Fruit fly (Drosophila melanogaster): ENCODE measurements around the gene poe.

Gene poe

dm6 chr2L:8091429-8091828, 20.0 kb upstream of the poe start:
- TF ChIP-seq Lpt (GFP tag; optimal IDR thresholded peaks at IDR 0.05) = no peak
- TF ChIP-seq CG3032 (tag; optimal IDR thresholded peaks at IDR 0.05) = no peak
- no peak for TF ChIP-seq esn (GFP tag; optimal IDR thresholded peaks at IDR 0.05)
- no peak for TF ChIP-seq Sox14 (GFP tag; optimal IDR thresholded peaks at IDR 0.05)
- TF ChIP-seq Ets96B (tag; optimal IDR thresholded peaks at IDR 0.05) = no peak
- no peak for TF ChIP-seq fd85E (GFP tag; optimal IDR thresholded peaks at IDR 0.05)
- no peak for TF ChIP-seq acj6 (GFP tag; optimal IDR thresholded peaks at IDR 0.05)
- TF ChIP-seq OdsH (GFP tag; optimal IDR thresholded peaks at IDR 0.05) = no peak
- TF ChIP-seq CG6163 (GFP tag; IDR thresholded peaks at IDR 0.05) = no peak
- no peak for TF ChIP-seq Hr38 (GFP tag; optimal IDR thresholded peaks at IDR 0.05)
- no peak for TF ChIP-seq Sox102F (GFP tag; optimal IDR thresholded peaks at IDR 0.05)
- no peak for TF ChIP-seq vri (GFP tag; optimal IDR thresholded peaks at IDR 0.05)
- TF ChIP-seq svp (GFP tag) = no peak
- TF ChIP-seq CG6792 (GFP tag; optimal IDR thresholded peaks at IDR 0.05) = no peak
- TF ChIP-seq spab (GFP tag; optimal IDR thresholded peaks at IDR 0.05) = no peak

dm6 chr2L:8088025-8088789, 16.8 kb upstream of the poe start:
- no peak for TF ChIP-seq CG6854 (GFP tag; optimal IDR thresholded peaks at IDR 0.05)
- no peak for TF ChIP-seq ss (GFP tag; optimal IDR thresholded peaks at IDR 0.05)
- peak; percentile 49 for TF ChIP-seq vri (GFP tag; optimal IDR thresholded peaks at IDR 0.05)
- peak; percentile 30 for TF ChIP-seq achi (GFP tag; optimal IDR thresholded peaks at IDR 0.05)
- no peak; the same call in 2 of the 3 replicates for TF ChIP-seq CG8119 (GFP tag; IDR thresholded peaks at IDR 0.05)
- no peak for TF ChIP-seq dsx (GFP tag; optimal IDR thresholded peaks at IDR 0.05; ENCODE audit: poor library complexity, severe bottlenecking)
- TF ChIP-seq Ets96B (tag; optimal IDR thresholded peaks at IDR 0.05) = no peak
- TF ChIP-seq net (GFP tag; optimal IDR thresholded peaks at IDR 0.05) = peak; percentile 31
- TF ChIP-seq fd59A (GFP tag; optimal IDR thresholded peaks at IDR 0.05) = no peak
- peak; percentile 31 for TF ChIP-seq CG3919 (GFP tag; optimal IDR thresholded peaks at IDR 0.05)
- TF ChIP-seq Hr38 (GFP tag; optimal IDR thresholded peaks at IDR 0.05) = no peak
- no peak for TF ChIP-seq CG6792 (GFP tag; optimal IDR thresholded peaks at IDR 0.05)
- peak in 1 of 2 experiments; percentile 3 for TF ChIP-seq salr (GFP tag; optimal IDR thresholded peaks at IDR 0.05)
- peak; percentile 11 for TF ChIP-seq fkh (GFP tag; optimal IDR thresholded peaks at IDR 0.05)
- TF ChIP-seq CG9139 (GFP tag; optimal IDR thresholded peaks at IDR 0.05) = no peak
- peak; percentile 14 for TF ChIP-seq Hr39 (GFP tag; optimal IDR thresholded peaks at IDR 0.05)
- TF ChIP-seq CG11902 (GFP tag; optimal IDR thresholded peaks at IDR 0.05) = no peak
- peak; percentile 4 for TF ChIP-seq CG4318 (GFP tag; optimal IDR thresholded peaks at IDR 0.05)
- peak; percentile 55; the same call in 2 of the 3 replicates for TF ChIP-seq CG6163 (GFP tag; IDR thresholded peaks at IDR 0.05)
- TF ChIP-seq CG3032 (tag; optimal IDR thresholded peaks at IDR 0.05) = no peak
- no peak for TF ChIP-seq cyc (GFP tag; optimal IDR thresholded peaks at IDR 0.05)
- peak; percentile 54 for TF ChIP-seq Hr4 (GFP tag; optimal IDR thresholded peaks at IDR 0.05)
- no peak for TF ChIP-seq CG11762 (GFP tag; optimal IDR thresholded peaks at IDR 0.05; ENCODE audit: insufficient read depth)
- TF ChIP-seq Sox102F (GFP tag; optimal IDR thresholded peaks at IDR 0.05) = peak; percentile 44
- TF ChIP-seq svp (GFP tag) = peak; percentile 77
- TF ChIP-seq CG31627 (GFP tag; optimal IDR thresholded peaks at IDR 0.05) = peak; percentile 29
- TF ChIP-seq CG6808 (GFP tag; optimal IDR thresholded peaks at IDR 0.05) = no peak
- TF ChIP-seq Blimp-1 (GFP tag; optimal IDR thresholded peaks at IDR 0.05) = no peak
- peak; percentile 17 for TF ChIP-seq CG8632 (GFP tag; optimal IDR thresholded peaks at IDR 0.05)
- no peak for TF ChIP-seq Ets21C (GFP tag; optimal IDR thresholded peaks at IDR 0.05)
- no peak for TF ChIP-seq fd85E (GFP tag; optimal IDR thresholded peaks at IDR 0.05)
- TF ChIP-seq Met (GFP tag; optimal IDR thresholded peaks at IDR 0.05) = peak; percentile 13
- no peak for TF ChIP-seq CG7368 (GFP tag; optimal IDR thresholded peaks at IDR 0.05)
- 0 out of 2 replicates have a peak, but pooled peaks have one; percentile 14 for TF ChIP-seq CG15336 (GFP tag; IDR thresholded peaks at IDR 0.05)
- TF ChIP-seq pdm3 (GFP tag; optimal IDR thresholded peaks at IDR 0.05) = peak; percentile 26
- no peak for TF ChIP-seq CG1621 (tag; optimal IDR thresholded peaks at IDR 0.05)
- TF ChIP-seq CG6276 (GFP tag; optimal IDR thresholded peaks at IDR 0.05) = peak; percentile 33
- peak; percentile 22 for TF ChIP-seq acj6 (GFP tag; optimal IDR thresholded peaks at IDR 0.05)
- TF ChIP-seq Eip78C (GFP tag) = peak; percentile 67
- peak; percentile 38 for TF ChIP-seq Eip75B (GFP tag; optimal IDR thresholded peaks at IDR 0.05)
- peak; percentile 1 for TF ChIP-seq Sox14 (GFP tag; optimal IDR thresholded peaks at IDR 0.05)
- TF ChIP-seq Smox (GFP tag; optimal IDR thresholded peaks at IDR 0.05) = peak; percentile 24
- peak; percentile 33; the same call in 1 of the 3 replicates for TF ChIP-seq eg (GFP tag; IDR thresholded peaks at IDR 0.05)

Measured in whole organism, prepupa.